Worm (Caenorhabditis elegans): ENCODE data around the gene F41H10.2.

F41H10.2 gene

DNA sequence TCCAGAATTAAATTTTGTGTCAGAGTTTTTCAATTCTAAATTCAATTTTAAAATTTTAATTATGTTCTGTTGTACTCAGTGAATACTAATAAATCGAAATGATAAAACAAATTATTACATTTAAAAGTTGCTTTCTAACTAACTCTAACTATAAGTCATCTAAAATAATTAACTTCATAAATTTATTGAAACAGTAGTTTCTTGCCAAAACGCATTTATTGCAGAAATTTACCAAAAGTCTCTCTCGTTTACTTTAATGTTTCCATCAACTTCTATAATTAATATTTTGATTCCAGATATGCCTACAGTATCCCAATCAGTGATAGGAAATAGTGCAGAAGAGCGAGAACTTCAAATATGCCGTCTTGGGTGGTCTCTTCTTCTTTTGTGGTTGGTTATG lies 19.2 kb downstream of the F41H10.2 start, which contains the start of gene ZK616.1:
Gene ZK616.1 (plus strand): TSS at position 301 of the 400 bp plus-strand sequence.
- no peak for TF ChIP-seq sea-1 (GFP tag; conservative IDR thresholded peaks at IDR 0.05)
- TF ChIP-seq pes-1 (GFP tag; IDR thresholded peaks at IDR 0.05), result no peak
- no peak for TF ChIP-seq tbx-37 (GFP tag; conservative IDR thresholded peaks at IDR 0.05)
- no peak for TF ChIP-seq tbx-11 (GFP tag; IDR thresholded peaks at IDR 0.05)
- no peak for TF ChIP-seq hnd-1 (tag; optimal IDR thresholded peaks at IDR 0.05)
- TF ChIP-seq aly-1 (tag; optimal IDR thresholded peaks at IDR 0.05), result no peak
- TF ChIP-seq ceh-13 (GFP tag; optimal IDR thresholded peaks at IDR 0.05), result no peak
- TF ChIP-seq flt-1 (GFP tag; IDR thresholded peaks at IDR 0.05), result no peak
- no peak for TF ChIP-seq ama-1 (optimal IDR thresholded peaks at IDR 0.05)
- no peak for TF ChIP-seq B0310.2 (tag; optimal IDR thresholded peaks at IDR 0.05)
- no peak for TF ChIP-seq hmbx-1 (tag; optimal IDR thresholded peaks at IDR 0.05)
- TF ChIP-seq ceh-36 (tag; optimal IDR thresholded peaks at IDR 0.05), result no peak
- no peak for TF ChIP-seq scrt-1 (GFP tag; IDR thresholded peaks at IDR 0.05)
- TF ChIP-seq hmg-4 (GFP tag; optimal IDR thresholded peaks at IDR 0.05), result no peak
- no peak for TF ChIP-seq F13C5.2 (tag; optimal IDR thresholded peaks at IDR 0.05)
- no peak for TF ChIP-seq tra-4 (tag; optimal IDR thresholded peaks at IDR 0.05)
- TF ChIP-seq ets-7 (tag; optimal IDR thresholded peaks at IDR 0.05), result no peak

DNA sequence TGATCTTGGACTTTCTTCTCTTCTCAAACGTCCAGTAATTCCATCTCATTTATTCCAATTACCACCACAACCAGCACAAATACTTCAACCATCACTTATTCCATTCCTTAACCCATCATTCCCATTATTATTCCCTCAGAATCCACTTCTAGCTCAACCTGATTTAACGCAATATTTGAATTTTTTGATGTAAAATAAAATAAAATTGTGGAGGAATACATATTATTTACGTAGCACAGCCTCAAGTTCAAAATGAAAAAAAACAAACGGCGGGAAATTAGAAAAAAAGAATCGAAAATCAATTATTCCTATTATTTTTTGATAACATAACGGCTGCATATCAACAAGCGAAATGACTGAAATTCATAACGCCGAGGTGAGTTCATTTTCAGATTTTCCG lies 23.9 kb downstream of the F41H10.2 start, which contains the start of gene ZK616.61:
Gene ZK616.61 (plus strand): TSS at position 301 of the 400 bp plus-strand sequence.
- no peak for TF ChIP-seq F13C5.2 (tag; optimal IDR thresholded peaks at IDR 0.05)
- no peak for TF ChIP-seq ceh-13 (GFP tag; optimal IDR thresholded peaks at IDR 0.05)
- no peak for TF ChIP-seq ama-1 (optimal IDR thresholded peaks at IDR 0.05)
- no peak for TF ChIP-seq ets-7 (tag; optimal IDR thresholded peaks at IDR 0.05)
- no peak for TF ChIP-seq pes-1 (GFP tag; IDR thresholded peaks at IDR 0.05)
- TF ChIP-seq tra-4 (tag; optimal IDR thresholded peaks at IDR 0.05), result no peak
- TF ChIP-seq ceh-36 (tag; optimal IDR thresholded peaks at IDR 0.05), result no peak
- TF ChIP-seq hnd-1 (tag; optimal IDR thresholded peaks at IDR 0.05), result no peak
- TF ChIP-seq aly-1 (tag; optimal IDR thresholded peaks at IDR 0.05), result no peak
- TF ChIP-seq sea-1 (GFP tag; conservative IDR thresholded peaks at IDR 0.05), result no peak
- TF ChIP-seq tbx-37 (GFP tag; conservative IDR thresholded peaks at IDR 0.05), result no peak
- TF ChIP-seq hmbx-1 (tag; optimal IDR thresholded peaks at IDR 0.05), result no peak
- TF ChIP-seq tbx-11 (GFP tag; IDR thresholded peaks at IDR 0.05), result no peak

DNA sequence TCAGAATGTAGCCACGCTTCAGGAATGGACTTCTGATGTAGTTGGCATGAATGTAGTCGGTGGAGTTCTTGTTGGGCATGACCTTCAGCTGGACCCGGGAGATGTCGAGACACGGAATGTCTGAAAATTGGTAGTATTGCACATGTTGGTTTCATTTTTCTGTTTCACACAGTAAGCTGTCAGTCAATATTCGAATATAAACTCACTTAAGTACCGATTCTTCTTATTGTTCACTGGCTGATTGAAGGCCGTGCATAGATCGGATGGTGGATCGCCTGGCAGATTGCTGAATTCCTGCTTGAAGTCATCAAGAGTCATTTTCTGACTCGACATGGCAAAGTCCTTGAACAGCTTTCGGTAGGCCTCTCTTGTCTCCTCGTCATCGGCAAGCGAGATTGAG lies 27.7 kb downstream of the F41H10.2 start:
- no peak for TF ChIP-seq ets-7 (tag; optimal IDR thresholded peaks at IDR 0.05)
- no peak for TF ChIP-seq ama-1 (optimal IDR thresholded peaks at IDR 0.05)
- no peak for TF ChIP-seq aly-1 (tag; optimal IDR thresholded peaks at IDR 0.05)
- no peak for TF ChIP-seq ceh-36 (tag; optimal IDR thresholded peaks at IDR 0.05)
- no peak for TF ChIP-seq tra-4 (tag; optimal IDR thresholded peaks at IDR 0.05)
- no peak for TF ChIP-seq pes-1 (GFP tag; IDR thresholded peaks at IDR 0.05)
- TF ChIP-seq flt-1 (GFP tag; IDR thresholded peaks at IDR 0.05), result no peak
- no peak for TF ChIP-seq scrt-1 (GFP tag; IDR thresholded peaks at IDR 0.05)
- no peak for TF ChIP-seq F13C5.2 (tag; optimal IDR thresholded peaks at IDR 0.05)
- TF ChIP-seq tbx-11 (GFP tag; IDR thresholded peaks at IDR 0.05), result no peak
- no peak for TF ChIP-seq B0310.2 (tag; optimal IDR thresholded peaks at IDR 0.05)
- no peak for TF ChIP-seq ceh-13 (GFP tag; optimal IDR thresholded peaks at IDR 0.05)
- TF ChIP-seq hnd-1 (tag; optimal IDR thresholded peaks at IDR 0.05), result no peak
- TF ChIP-seq sea-1 (GFP tag; conservative IDR thresholded peaks at IDR 0.05), result no peak
- no peak for TF ChIP-seq hmbx-1 (tag; optimal IDR thresholded peaks at IDR 0.05)
- TF ChIP-seq hmg-4 (GFP tag; optimal IDR thresholded peaks at IDR 0.05), result no peak

DNA sequence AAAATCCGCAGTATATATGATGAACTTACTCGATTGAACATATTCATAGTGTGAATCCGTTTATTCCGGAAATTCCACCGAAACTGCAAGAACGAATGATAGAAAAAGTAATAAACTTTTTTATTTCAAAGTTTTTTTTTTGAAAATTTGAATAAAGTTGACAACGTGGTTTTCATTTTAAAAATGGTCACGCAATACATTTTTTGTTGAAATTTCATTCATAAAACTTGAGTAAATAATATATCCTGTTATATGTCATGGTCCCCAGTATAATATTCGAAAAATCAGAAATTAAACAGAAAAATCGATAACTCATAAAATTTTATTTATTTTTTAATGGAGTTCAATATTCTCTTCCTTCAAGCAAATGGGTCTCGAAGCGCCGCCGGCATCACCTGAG lies 29.7 kb downstream of the F41H10.2 start, which contains the start of gene ZK616.65:
Gene ZK616.65 (minus strand): TSS at position 101 of the 400 bp plus-strand sequence.
- TF ChIP-seq hnd-1 (tag; optimal IDR thresholded peaks at IDR 0.05), result no peak
- TF ChIP-seq ceh-13 (GFP tag; optimal IDR thresholded peaks at IDR 0.05), result no peak
- TF ChIP-seq ets-7 (tag; optimal IDR thresholded peaks at IDR 0.05), result no peak
- TF ChIP-seq tra-4 (tag; optimal IDR thresholded peaks at IDR 0.05), result no peak
- TF ChIP-seq tbx-37 (GFP tag; conservative IDR thresholded peaks at IDR 0.05), result no peak
- no peak for TF ChIP-seq tbx-11 (GFP tag; IDR thresholded peaks at IDR 0.05)
- TF ChIP-seq ceh-36 (tag; optimal IDR thresholded peaks at IDR 0.05), result no peak
- TF ChIP-seq aly-1 (tag; optimal IDR thresholded peaks at IDR 0.05), result no peak
- no peak for TF ChIP-seq scrt-1 (GFP tag; IDR thresholded peaks at IDR 0.05)
- no peak for TF ChIP-seq hmg-4 (GFP tag; optimal IDR thresholded peaks at IDR 0.05)
- TF ChIP-seq sea-1 (GFP tag; conservative IDR thresholded peaks at IDR 0.05), result no peak
- no peak for TF ChIP-seq B0310.2 (tag; optimal IDR thresholded peaks at IDR 0.05)
- no peak for TF ChIP-seq pes-1 (GFP tag; IDR thresholded peaks at IDR 0.05)
- no peak for TF ChIP-seq F13C5.2 (tag; optimal IDR thresholded peaks at IDR 0.05)
- no peak for TF ChIP-seq flt-1 (GFP tag; IDR thresholded peaks at IDR 0.05)

DNA sequence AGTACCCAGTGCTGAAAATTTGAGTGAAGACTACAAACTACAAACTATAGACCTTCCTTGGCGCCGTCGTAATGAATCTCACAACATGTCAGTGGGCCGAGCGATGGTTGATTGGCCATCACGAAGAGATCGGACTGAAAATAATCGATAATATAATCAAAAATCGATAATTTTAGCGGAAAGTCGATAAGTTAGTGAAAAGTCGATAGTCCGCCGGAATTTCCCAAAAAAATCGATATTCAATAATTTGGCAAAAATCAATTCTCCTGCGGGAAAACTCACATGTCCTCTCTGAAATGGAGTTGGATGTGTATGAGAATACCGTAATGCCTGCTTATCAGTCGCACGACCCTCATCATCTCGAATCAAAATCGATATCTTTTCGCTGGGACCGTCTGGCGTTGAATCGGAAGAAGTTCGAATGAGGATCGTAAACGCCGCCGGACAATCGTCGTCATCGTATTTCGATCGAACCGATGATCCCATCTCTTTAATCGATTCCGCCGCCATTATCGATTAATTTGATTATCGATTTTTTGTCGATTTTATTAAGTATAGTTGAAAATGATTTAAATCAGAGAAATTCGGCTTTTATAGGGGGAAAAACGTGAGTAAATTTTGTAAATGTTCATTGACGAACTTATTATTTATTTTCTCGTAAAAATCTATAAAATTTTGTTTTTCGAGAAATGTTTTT lies 30.4 kb downstream of the F41H10.2 start, which contains the start of gene ZK616.8:
Gene ZK616.8 (minus strand): TSS at position 553 of the 697 bp plus-strand sequence.
- TF ChIP-seq hnd-1 (tag; optimal IDR thresholded peaks at IDR 0.05) (no peak), ceh-13 (GFP tag; optimal IDR thresholded peaks at IDR 0.05) (no peak), ceh-36 (tag; optimal IDR thresholded peaks at IDR 0.05) (no peak), flt-1 (GFP tag; IDR thresholded peaks at IDR 0.05) (no peak), scrt-1 (GFP tag; IDR thresholded peaks at IDR 0.05) (no peak), hmg-4 (GFP tag; optimal IDR thresholded peaks at IDR 0.05) (no peak), ama-1 (optimal IDR thresholded peaks at IDR 0.05) (no peak), aly-1 (tag; optimal IDR thresholded peaks at IDR 0.05) (no peak), tbx-37 (GFP tag; conservative IDR thresholded peaks at IDR 0.05) (no peak)

DNA sequence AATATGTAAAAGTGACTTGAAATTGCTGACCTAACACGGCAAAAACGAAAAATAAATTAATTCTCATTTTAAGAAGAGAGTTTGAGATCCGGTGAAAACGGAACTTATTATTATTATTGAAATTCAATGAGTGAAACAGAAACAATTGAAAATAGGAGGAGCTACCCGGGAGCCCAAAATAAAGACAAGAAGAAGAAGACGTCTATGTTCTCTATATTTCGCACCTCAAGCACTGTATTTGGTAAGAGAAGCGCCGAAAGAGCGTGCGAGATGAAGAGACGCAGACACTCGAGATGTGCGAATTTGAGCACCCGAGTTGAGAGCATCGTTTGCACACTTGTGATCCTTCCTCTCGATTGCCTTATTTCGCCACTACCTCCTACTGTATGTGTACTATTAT lies 34.3 kb downstream of the F41H10.2 start, which contains the start of gene spp-7:
Gene spp-7 (minus strand): TSS at position 101 of the 400 bp plus-strand sequence.
- no peak for TF ChIP-seq hmbx-1 (tag; optimal IDR thresholded peaks at IDR 0.05)
- no peak for TF ChIP-seq ceh-36 (tag; optimal IDR thresholded peaks at IDR 0.05)
- no peak for TF ChIP-seq hmg-4 (GFP tag; optimal IDR thresholded peaks at IDR 0.05)
- no peak for TF ChIP-seq scrt-1 (GFP tag; IDR thresholded peaks at IDR 0.05)
- no peak for TF ChIP-seq flt-1 (GFP tag; IDR thresholded peaks at IDR 0.05)
- TF ChIP-seq sea-1 (GFP tag; conservative IDR thresholded peaks at IDR 0.05), result no peak
- TF ChIP-seq ets-7 (tag; optimal IDR thresholded peaks at IDR 0.05), result no peak

DNA sequence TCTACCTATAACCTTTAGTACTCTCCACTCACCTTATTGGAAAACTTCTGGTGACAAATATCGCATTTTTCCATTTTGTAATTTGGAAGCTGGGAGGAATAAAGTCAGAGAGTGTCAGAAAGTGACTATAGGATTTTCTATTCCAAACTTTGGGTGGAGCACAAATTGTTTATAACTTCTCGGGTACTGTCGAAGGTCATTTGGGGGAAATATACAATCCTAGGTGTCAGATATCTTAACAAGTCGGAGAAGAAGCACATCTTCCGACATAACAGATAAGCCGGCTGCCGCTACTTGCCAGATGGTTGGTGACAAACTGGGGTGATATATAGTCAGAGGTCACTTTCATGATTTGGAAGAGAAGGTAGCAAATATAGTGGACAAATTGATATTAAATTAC lies 37.7 kb downstream of the F41H10.2 start, which contains the start of gene ehn-3:
Gene ehn-3 (minus strand): TSS at position 101 of the 400 bp plus-strand sequence.
- TF ChIP-seq aly-1 (tag; optimal IDR thresholded peaks at IDR 0.05), result no peak
- no peak for TF ChIP-seq ets-7 (tag; optimal IDR thresholded peaks at IDR 0.05)
- no peak for TF ChIP-seq flt-1 (GFP tag; IDR thresholded peaks at IDR 0.05)
- TF ChIP-seq B0310.2 (tag; optimal IDR thresholded peaks at IDR 0.05), result no peak
- TF ChIP-seq ceh-36 (tag; optimal IDR thresholded peaks at IDR 0.05), result no peak
- no peak for TF ChIP-seq hnd-1 (tag; optimal IDR thresholded peaks at IDR 0.05)
- TF ChIP-seq hmg-4 (GFP tag; optimal IDR thresholded peaks at IDR 0.05), result no peak
